Fruit fly (Drosophila melanogaster) whole organism, embryonic: ENCODE measurements around the gene shf.

Source experiments
- Abd-B ChIP-seq: fragments of 200-800 bp; sonication (Bioruptor generic); optimal IDR thresholded peaks from 2 replicates; lab custom pipeline; 2018; ENCODE audit warnings: missing biosample characterization, mild to moderate bottlenecking, missing genetic modification characterization, moderate library complexity
- Atf6 ChIP-seq: fragments of 200-800 bp; sonication (Bioruptor generic); IDR thresholded peaks from 2 replicates; pipeline ENCODE4 v1.3.6; 2022; ENCODE audit warnings: missing biosample characterization, missing genetic modification characterization
- CG1024 ChIP-seq: fragments of 200-800 bp; sonication (Bioruptor generic); IDR thresholded peaks from 2 replicates; pipeline ENCODE4 v1.3.6; 2022; ENCODE audit warnings: missing biosample characterization, missing genetic modification characterization
- CG10366 ChIP-seq: fragments of 200-800 bp; sonication (Bioruptor generic); IDR thresholded peaks from 2 replicates; pipeline ENCODE4 v1.3.6; 2022; ENCODE audit warnings: missing biosample characterization, missing genetic modification characterization
- CG12071 ChIP-seq: fragments of 200-800 bp; sonication (Bioruptor generic); optimal IDR thresholded peaks from 3 replicates; lab custom pipeline; 2018; ENCODE audit warnings: missing biosample characterization, mild to moderate bottlenecking, missing genetic modification characterization
- CG12236 ChIP-seq: fragments of 200-800 bp; sonication (Bioruptor generic); optimal IDR thresholded peaks from 2 replicates; lab custom pipeline; 2016; ENCODE audit warnings: missing biosample characterization, missing genetic modification characterization
- CG12299 ChIP-seq: fragments of 200-800 bp; sonication (Bioruptor generic); optimal IDR thresholded peaks from 2 replicates; lab custom pipeline; 2018; ENCODE audit warnings: missing biosample characterization, mild to moderate bottlenecking, missing genetic modification characterization
- CG12769 ChIP-seq: fragments of 200-800 bp; sonication (Bioruptor generic); optimal IDR thresholded peaks from 2 replicates; lab custom pipeline; 2019; ENCODE audit warnings: missing biosample characterization, mild to moderate bottlenecking, missing genetic modification characterization, moderate library complexity
- CG14050 ChIP-seq: fragments of 200-800 bp; sonication (Bioruptor generic); IDR thresholded peaks from 3 replicates; pipeline ENCODE4 v1.3.6; 2022; ENCODE audit warnings: missing biosample characterization, missing genetic modification characterization
- CG14710 ChIP-seq: fragments of 200-800 bp; sonication (Bioruptor generic); optimal IDR thresholded peaks from 3 replicates; lab custom pipeline; 2019; ENCODE audit warnings: missing biosample characterization, mild to moderate bottlenecking, missing genetic modification characterization, moderate library complexity
- CG17328 ChIP-seq: fragments of 200-800 bp; sonication (Bioruptor generic); IDR thresholded peaks from 2 replicates; pipeline ENCODE4 v1.3.6; 2022; ENCODE audit warnings: missing biosample characterization, missing genetic modification characterization
- CG17568 ChIP-seq: fragments of 200-800 bp; sonication (Bioruptor generic); optimal IDR thresholded peaks from 2 replicates; lab custom pipeline; 2018; ENCODE audit warnings: missing biosample characterization, mild to moderate bottlenecking, missing genetic modification characterization, moderate library complexity
- CG18599 ChIP-seq: fragments of 200-800 bp; sonication (Bioruptor generic); optimal IDR thresholded peaks from 3 replicates; lab custom pipeline; 2017; ENCODE audit warnings: missing biosample characterization, missing genetic modification characterization, mild to moderate bottlenecking, moderate library complexity, missing genetic modification reagents
- CG18619 ChIP-seq: fragments of 200-800 bp; sonication (Bioruptor generic); optimal IDR thresholded peaks from 3 replicates; lab custom pipeline; 2017; ENCODE audit warnings: missing biosample characterization, mild to moderate bottlenecking, missing genetic modification characterization
- CG30431 ChIP-seq: fragments of 200-800 bp; sonication (Bioruptor generic); optimal IDR thresholded peaks from 2 replicates; lab custom pipeline; 2017; ENCODE audit warnings: missing biosample characterization, missing genetic modification characterization
- CG32532 ChIP-seq: fragments of 200-800 bp; sonication (Bioruptor generic); IDR thresholded peaks from 2 replicates; pipeline ENCODE4 v1.3.6; 2022; ENCODE audit warnings: missing biosample characterization, missing genetic modification characterization
- CG4360 ChIP-seq: fragments of 200-800 bp; sonication (Bioruptor generic); IDR thresholded peaks from 2 replicates; pipeline ENCODE4 v1.3.6; 2022; ENCODE audit warnings: missing biosample characterization, missing genetic modification characterization
- CG7372 ChIP-seq: fragments of 200-800 bp; sonication (Bioruptor generic); IDR thresholded peaks from 2 replicates; pipeline ENCODE4 v1.3.6; 2022; ENCODE audit warnings: missing biosample characterization, missing genetic modification characterization
- CG8290 ChIP-seq, 3 experiments: fragments of 200-800 bp; sonication (Bioruptor generic); optimal IDR thresholded peaks; 2 replicates each; lab custom pipeline; 2016 to 2019; ENCODE audit warnings: missing biosample characterization in 3 of 3, missing genetic modification characterization in 3 of 3, mild to moderate bottlenecking in 2 of 3, moderate library complexity in 1 of 3
- CG9932 ChIP-seq: fragments of 200-800 bp; sonication (Bioruptor generic); IDR thresholded peaks from 2 replicates; pipeline ENCODE4 v1.3.6; 2022; ENCODE audit warnings: missing biosample characterization, missing genetic modification characterization
- CHES-1-like ChIP-seq: fragments of 200-800 bp; sonication (Bioruptor generic); optimal IDR thresholded peaks from 2 replicates; lab custom pipeline; 2016; ENCODE audit warnings: missing biosample characterization, missing genetic modification characterization
- CoRest ChIP-seq: fragments of 200-800 bp; sonication (Bioruptor generic); optimal IDR thresholded peaks from 3 replicates; lab custom pipeline; 2018; ENCODE audit warnings: missing biosample characterization, mild to moderate bottlenecking, missing genetic modification characterization, moderate library complexity
- Drgx ChIP-seq: fragments of 200-800 bp; sonication (Bioruptor generic); IDR thresholded peaks from 2 replicates; pipeline ENCODE4 v1.3.6; 2022; ENCODE audit warnings: missing biosample characterization, missing genetic modification characterization
- Ets97D ChIP-seq: fragments of 200-800 bp; sonication (Bioruptor generic); optimal IDR thresholded peaks from 3 replicates; lab custom pipeline; 2016; ENCODE audit warnings: missing biosample characterization, missing genetic modification characterization
- HmgZ ChIP-seq: fragments of 200-800 bp; sonication (Bioruptor generic); optimal IDR thresholded peaks from 2 replicates; lab custom pipeline; 2018; ENCODE audit warnings: missing biosample characterization, mild to moderate bottlenecking, missing genetic modification characterization
- Hr39 ChIP-seq: fragments of >200 bp; optimal IDR thresholded peaks from 2 replicates; lab custom pipeline; 2017
- Kr ChIP-seq: fragments of 200-800 bp; sonication (Bioruptor generic); optimal IDR thresholded peaks from 2 replicates; lab custom pipeline; 2017; ENCODE audit warnings: missing biosample characterization, mild to moderate bottlenecking, missing genetic modification characterization
- Med ChIP-seq: fragments of 200-800 bp; sonication (Bioruptor generic); peaks from one replicate; lab custom pipeline; 2016; ENCODE audit warnings: missing biosample characterization, missing genetic modification characterization, mild to moderate bottlenecking, inconsistent platforms, moderate library complexity
- Rfx ChIP-seq: fragments of 200-800 bp; sonication (Bioruptor generic); IDR thresholded peaks from 2 replicates; pipeline ENCODE4 v1.3.6; 2022; ENCODE audit warnings: missing biosample characterization, missing genetic modification characterization
- Sin3A ChIP-seq: fragments of >200 bp; optimal IDR thresholded peaks from 2 replicates; lab custom pipeline; 2018
- bsh ChIP-seq, 2 experiments: fragments of 200-800 bp; sonication (Bioruptor generic); optimal IDR thresholded peaks; 2 replicates each; lab custom pipeline; 2017 to 2018; ENCODE audit warnings: mild to moderate bottlenecking in 2 of 2, missing biosample characterization in 2 of 2, missing genetic modification characterization in 2 of 2, moderate library complexity in 1 of 2
- cg ChIP-seq: fragments of 200-800 bp; sonication (Bioruptor generic); optimal IDR thresholded peaks from 3 replicates; lab custom pipeline; 2019; ENCODE audit warnings: missing biosample characterization, mild to moderate bottlenecking, missing genetic modification characterization, moderate library complexity
- chif ChIP-seq, 2 experiments: fragments of 200-800 bp; sonication (Bioruptor generic); optimal IDR thresholded peaks; 3 replicates each; lab custom pipeline; 2016; ENCODE audit warnings: missing biosample characterization in 2 of 2, missing genetic modification characterization in 2 of 2
- chinmo ChIP-seq: fragments of 200-800 bp; sonication (Bioruptor generic); IDR thresholded peaks from 4 replicates; pipeline ENCODE4 v1.3.6; 2022; ENCODE audit warnings: missing biosample characterization, missing genetic modification characterization; ENCODE audit not compliant: partially characterized antibody
- dpn ChIP-seq, 2 experiments: fragments of 200-800 bp; sonication (Bioruptor generic); optimal IDR thresholded peaks; 3 replicates each; lab custom pipeline; 2016; ENCODE audit warnings: missing biosample characterization in 2 of 2, missing genetic modification characterization in 2 of 2
- ham ChIP-seq: fragments of 200-800 bp; sonication (Bioruptor generic); IDR thresholded peaks from 2 replicates; pipeline ENCODE4 v1.3.6; 2022; ENCODE audit warnings: missing biosample characterization, missing genetic modification characterization
- kni ChIP-seq: fragments of 200-800 bp; sonication (Bioruptor generic); optimal IDR thresholded peaks from 3 replicates; lab custom pipeline; 2017; ENCODE audit warnings: mild to moderate bottlenecking, missing biosample characterization, missing genetic modification reagents, missing genetic modification characterization
- maf-S ChIP-seq: fragments of 200-800 bp; sonication (Bioruptor generic); optimal IDR thresholded peaks from 2 replicates; lab custom pipeline; 2016; ENCODE audit warnings: missing biosample characterization, missing genetic modification characterization
- mam ChIP-seq: fragments of 200-800 bp; sonication (Bioruptor generic); optimal IDR thresholded peaks from 3 replicates; lab custom pipeline; 2016; ENCODE audit warnings: missing biosample characterization, missing genetic modification characterization
- otp ChIP-seq: fragments of 200-800 bp; sonication (Bioruptor generic); IDR thresholded peaks from 3 replicates; pipeline ENCODE4, ENCODE4 v1.3.6; 2022; ENCODE audit warnings: missing biosample characterization, missing genetic modification characterization
- pita ChIP-seq: fragments of 200-800 bp; sonication (Bioruptor generic); optimal IDR thresholded peaks from 2 replicates; lab custom pipeline; 2017; ENCODE audit warnings: missing biosample characterization, mild to moderate bottlenecking, missing genetic modification characterization
- row ChIP-seq: fragments of 200-800 bp; sonication (Bioruptor generic); IDR thresholded peaks from 3 replicates; pipeline ENCODE4 v1.3.6; 2022; ENCODE audit warnings: missing biosample characterization, missing genetic modification characterization
- slbo ChIP-seq: fragments of 200-800 bp; sonication (Bioruptor generic); IDR thresholded peaks from 2 replicates; pipeline ENCODE4 v1.3.6; 2022; ENCODE audit warnings: missing biosample characterization, missing genetic modification characterization
- slou ChIP-seq: fragments of 200-800 bp; sonication (Bioruptor generic); optimal IDR thresholded peaks from 3 replicates; lab custom pipeline; 2016; ENCODE audit warnings: missing biosample characterization, missing genetic modification characterization
- ssp ChIP-seq: fragments of 200-800 bp; sonication (Bioruptor generic); IDR thresholded peaks from 2 replicates; pipeline ENCODE4 v1.3.6; 2022; ENCODE audit warnings: missing biosample characterization, missing genetic modification characterization
- stc ChIP-seq: fragments of 200-800 bp; sonication (Bioruptor generic); IDR thresholded peaks from 2 replicates; pipeline ENCODE4 v1.3.6; 2022; ENCODE audit warnings: missing biosample characterization, missing genetic modification characterization
- tna ChIP-seq: fragments of 200-800 bp; sonication (Bioruptor generic); IDR thresholded peaks from 2 replicates; pipeline ENCODE4 v1.3.6; 2022; ENCODE audit warnings: missing biosample characterization, missing genetic modification characterization; ENCODE audit not compliant: partially characterized antibody
- toy ChIP-seq: fragments of 200-800 bp; sonication (Bioruptor generic); IDR thresholded peaks from 2 replicates; pipeline ENCODE4 v1.3.6; 2022; ENCODE audit warnings: missing biosample characterization, missing genetic modification characterization

The shf gene

dm6 chrX:6746221-6746620 lies 33.2 kb downstream of the shf start:
- TF ChIP-seq CG30431: no peak
- peak; percentile 50 for TF ChIP-seq CG12769 (tag; lab: Kevin White, UChicago)
- no peak for TF ChIP-seq Kr
- TF ChIP-seq CoRest: no peak

dm6 chrX:6745547-6745946 lies 33.9 kb downstream of the shf start:
- TF ChIP-seq CG9932 (GFP tag; lab: Robert Waterston, UW) (0 out of 2 replicates have a peak, but pooled peaks have one; percentile 32), toy (no peak), stc (GFP tag; lab: Robert Waterston, UW) (no peak), Rfx (GFP tag; lab: Robert Waterston, UW) (0 out of 2 replicates have a peak, but pooled peaks have one; percentile 28), CG18619 (GFP tag; lab: Kevin White, UChicago) (no peak), slbo (peak; percentile 30; the same call in 1 of the 2 replicates), row (GFP tag; lab: Robert Waterston, UW) (peak; percentile 8; the same call in 1 of the 3 replicates), Drgx (GFP tag; lab: Robert Waterston, UW) (peak; percentile 76), CG17568 (GFP tag; lab: Kevin White, UChicago) (no peak), Med (peak; percentile 57), CHES-1-like (GFP tag; lab: Kevin White, UChicago) (no peak), chinmo (0 out of 4 replicates have a peak, but pooled peaks have one; percentile 45), CG32532 (GFP tag; lab: Robert Waterston, UW) (peak; percentile 55), bsh (GFP tag; optimal IDR thresholded peaks at IDR 0.05; lab: Kevin White, UChicago) (peak in 1 of 2 experiments; percentile 69)

dm6 chrX:6744088-6744487 lies 35.4 kb downstream of the shf start, which contains the start of gene RpL17:
TSS of gene RpL17 (minus strand) at chrX:6744238.
- peak; percentile 69; the same call in 2 of the 3 replicates for TF ChIP-seq CG14050 (GFP tag; lab: Robert Waterston, UW)
- TF ChIP-seq Sin3A: peak; percentile 65
- TF ChIP-seq slou: peak; percentile 73
- peak; percentile 89 for TF ChIP-seq CG17328 (GFP tag; lab: Robert Waterston, UW)
- peak; percentile 99 for TF ChIP-seq Ets97D (GFP tag; lab: Kevin White, UChicago)
- no peak for TF ChIP-seq ham
- TF ChIP-seq Atf6: peak; percentile 68
- TF ChIP-seq CG12299 (tag; lab: Kevin White, UChicago): peak; percentile 80
- no peak for TF ChIP-seq tna (GFP tag; lab: Robert Waterston, UW)
- TF ChIP-seq CG1024 (GFP tag; lab: Robert Waterston, UW): peak; percentile 62; the same call in 1 of the 2 replicates
- TF ChIP-seq CG7372: peak; percentile 70
- peak; percentile 78 for TF ChIP-seq CG12236 (GFP tag; lab: Kevin White, UChicago)
- peak; percentile 86 for TF ChIP-seq HmgZ (tag; lab: Kevin White, UChicago)
- TF ChIP-seq CG10366: peak; percentile 68
- peak; percentile 65 for TF ChIP-seq kni
- TF ChIP-seq mam (GFP tag; lab: Kevin White, UChicago): peak; percentile 81
- peak; percentile 83 for TF ChIP-seq CG12071 (GFP tag; lab: Kevin White, UChicago)
- TF ChIP-seq CG18619 (GFP tag; lab: Kevin White, UChicago): peak; percentile 92
- TF ChIP-seq ssp (GFP tag; lab: Robert Waterston, UW): peak; percentile 65
- peak; percentile 57 for TF ChIP-seq CoRest
- peak; percentile 91 for TF ChIP-seq CG8290 (GFP tag; optimal IDR thresholded peaks at IDR 0.05; lab: Kevin White, UChicago)
- TF ChIP-seq CG8290 (tag; optimal IDR thresholded peaks at IDR 0.05; lab: Kevin White, UChicago): peak; percentile 71 to 96
- TF ChIP-seq dpn (GFP tag; optimal IDR thresholded peaks at IDR 0.05; lab: Kevin White, UChicago): peak; percentile 73 to 92
- TF ChIP-seq cg: no peak
- peak; percentile 76 for TF ChIP-seq CG14710 (tag; lab: Kevin White, UChicago)
- peak; percentile 39 for TF ChIP-seq Abd-B (GFP tag; lab: Kevin White, UChicago)
- TF ChIP-seq Hr39 (lab: Kevin White, UChicago): no peak
- TF ChIP-seq otp (GFP tag; lab: Robert Waterston, UW): peak; percentile 90
- TF ChIP-seq pita (GFP tag; lab: Kevin White, UChicago): peak; percentile 89
- peak; percentile 87 for TF ChIP-seq CG18599
- TF ChIP-seq chif (GFP tag; optimal IDR thresholded peaks at IDR 0.05; lab: Kevin White, UChicago): peak; percentile 81 to 85
- peak; percentile 25; the same call in 1 of the 2 replicates for TF ChIP-seq CG4360 (GFP tag; lab: Robert Waterston, UW)
- peak; percentile 77 for TF ChIP-seq maf-S (GFP tag; lab: Kevin White, UChicago)
